Fruit fly (Drosophila melanogaster): ENCODE results near the gene sas.

The sas gene

DNA sequence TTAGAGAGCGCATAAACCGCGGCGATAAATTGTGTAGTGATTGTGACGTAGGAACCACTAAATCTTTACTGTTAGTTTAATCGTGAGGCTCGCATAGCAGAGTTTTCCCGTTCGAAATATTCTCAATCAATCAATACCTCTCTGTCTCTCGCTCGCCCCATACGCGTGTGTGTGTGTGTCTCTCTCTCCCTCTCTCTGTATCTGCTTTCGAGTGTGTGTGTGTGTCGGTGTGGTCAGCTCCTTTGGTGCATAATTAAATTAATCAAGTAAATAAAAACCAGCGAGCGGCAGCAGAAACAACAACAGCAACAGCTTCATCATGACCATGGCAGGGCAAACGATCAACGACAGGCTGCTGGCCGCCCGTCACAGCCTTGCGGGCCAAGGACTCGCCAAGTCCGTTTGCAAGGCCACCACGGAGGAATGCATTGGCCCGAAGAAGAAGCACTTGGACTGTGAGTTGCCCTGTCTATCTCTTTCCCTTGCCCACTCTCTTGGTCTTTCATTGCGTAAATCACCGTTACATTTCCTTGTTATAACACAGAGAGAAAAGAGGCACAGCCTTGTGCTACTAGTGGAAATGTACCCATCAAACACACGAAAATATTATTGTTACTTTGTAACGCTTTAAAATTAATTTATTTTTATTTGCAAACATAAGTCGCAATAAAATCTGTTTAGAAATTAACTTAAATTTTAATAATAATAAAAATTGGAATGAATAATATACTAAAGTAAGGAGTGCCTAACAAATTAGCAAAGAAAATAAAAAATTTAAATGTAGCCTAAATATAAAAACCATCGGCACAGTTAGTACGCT, 24.7 kb downstream of the sas start (continued):
- TF ChIP-seq Ets96B (tag; optimal IDR thresholded peaks at IDR 0.05) = peak; percentile 16
- TF ChIP-seq CG8632 (GFP tag; optimal IDR thresholded peaks at IDR 0.05) = peak; percentile 15
- TF ChIP-seq CG3032 (tag; optimal IDR thresholded peaks at IDR 0.05) = peak; percentile 25
- TF ChIP-seq CG11902 (GFP tag; optimal IDR thresholded peaks at IDR 0.05) = no peak
- no peak for TF ChIP-seq fd59A (GFP tag; optimal IDR thresholded peaks at IDR 0.05)
- peak; percentile 43 for TF ChIP-seq CG10631 (GFP tag; optimal IDR thresholded peaks at IDR 0.05)
- TF ChIP-seq Gug (GFP tag; IDR thresholded peaks at IDR 0.05) = no peak
- TF ChIP-seq Ets21C (GFP tag; optimal IDR thresholded peaks at IDR 0.05) = peak; percentile 0
- no peak for TF ChIP-seq CG8119 (GFP tag; IDR thresholded peaks at IDR 0.05)
- peak; percentile 27 for TF ChIP-seq CG6792 (GFP tag; optimal IDR thresholded peaks at IDR 0.05)
- no peak for TF ChIP-seq achi (GFP tag; optimal IDR thresholded peaks at IDR 0.05)
- no peak for TF ChIP-seq CG32006 (GFP tag; optimal IDR thresholded peaks at IDR 0.05)
- no peak for TF ChIP-seq CG11294 (GFP tag; IDR thresholded peaks at IDR 0.05)
- TF ChIP-seq Eip78C (GFP tag) = peak; percentile 77
- TF ChIP-seq Blimp-1 (GFP tag; optimal IDR thresholded peaks at IDR 0.05) = no peak
- TF ChIP-seq CG1621 (tag; optimal IDR thresholded peaks at IDR 0.05) = no peak

dm6 chr3R:7187989-7188388, 25.4 kb downstream of the sas start:
- TF ChIP-seq vri (GFP tag; optimal IDR thresholded peaks at IDR 0.05) = peak; percentile 88
- no peak for TF ChIP-seq acj6 (GFP tag; optimal IDR thresholded peaks at IDR 0.05)

- TF ChIP-seq svp (GFP tag) (peak; percentile 67), Gug (GFP tag; IDR thresholded peaks at IDR 0.05) (no peak), topi (GFP tag; optimal IDR thresholded peaks at IDR 0.05) (peak; percentile 6)
Measured at dm6 chr3R:7188697-7189096, 26.1 kb downstream of the sas start.

DNA sequence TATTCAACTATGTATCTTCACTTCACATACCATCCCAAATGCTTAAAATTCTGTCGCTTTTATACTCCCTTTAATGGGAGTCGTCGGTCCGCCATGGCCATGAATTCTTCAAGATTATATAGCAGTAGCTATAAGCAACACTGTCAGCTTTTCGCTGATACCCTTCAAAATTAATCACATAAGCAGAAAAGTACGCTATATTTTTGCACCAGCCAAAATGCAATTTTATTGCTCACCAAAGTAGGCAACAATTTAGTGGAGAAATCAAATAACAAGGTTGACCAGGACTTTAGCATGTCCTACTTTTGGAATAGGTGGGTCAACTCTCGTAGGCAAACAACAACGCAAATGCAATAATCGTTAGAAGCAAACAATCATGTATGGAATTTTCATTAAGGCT, 37.2 kb downstream of the sas start:
- no peak for TF ChIP-seq Sox15 (GFP tag; optimal IDR thresholded peaks at IDR 0.05)
- TF ChIP-seq Met (GFP tag; optimal IDR thresholded peaks at IDR 0.05) = no peak
- TF ChIP-seq vri (GFP tag; optimal IDR thresholded peaks at IDR 0.05) = no peak
- no peak for TF ChIP-seq CG8319 (GFP tag; optimal IDR thresholded peaks at IDR 0.05)
- TF ChIP-seq CG6163 (GFP tag; IDR thresholded peaks at IDR 0.05) = no peak
- TF ChIP-seq CG3032 (tag; optimal IDR thresholded peaks at IDR 0.05) = no peak
- TF ChIP-seq pdm3 (GFP tag; optimal IDR thresholded peaks at IDR 0.05) = no peak
- no peak for TF ChIP-seq spab (GFP tag; optimal IDR thresholded peaks at IDR 0.05)
- no peak for TF ChIP-seq CG10669 (GFP tag; optimal IDR thresholded peaks at IDR 0.05)
- no peak for TF ChIP-seq CG32006 (GFP tag; optimal IDR thresholded peaks at IDR 0.05)

dm6 chr3R:7200670-7201069, 38.1 kb downstream of the sas start, which contains the start of gene CG14609:
TSS of gene CG14609 (plus strand) at chr3R:7200970.
- no peak for TF ChIP-seq CG8319 (GFP tag; optimal IDR thresholded peaks at IDR 0.05)
- TF ChIP-seq CG15336 (GFP tag; IDR thresholded peaks at IDR 0.05) = no peak
- TF ChIP-seq CG11902 (GFP tag; optimal IDR thresholded peaks at IDR 0.05) = no peak
- no peak for TF ChIP-seq CG7368 (GFP tag; optimal IDR thresholded peaks at IDR 0.05)
- TF ChIP-seq CG11762 (GFP tag; optimal IDR thresholded peaks at IDR 0.05; ENCODE audit: insufficient read depth) = no peak
- no peak for TF ChIP-seq topi (GFP tag; optimal IDR thresholded peaks at IDR 0.05)
- no peak for TF ChIP-seq CG6792 (GFP tag; optimal IDR thresholded peaks at IDR 0.05)
- no peak for TF ChIP-seq Hr39 (GFP tag; optimal IDR thresholded peaks at IDR 0.05)
- no peak for TF ChIP-seq spab (GFP tag; optimal IDR thresholded peaks at IDR 0.05)
- no peak for TF ChIP-seq Hr4 (GFP tag; optimal IDR thresholded peaks at IDR 0.05)
- no peak for TF ChIP-seq CG8632 (GFP tag; optimal IDR thresholded peaks at IDR 0.05)
- TF ChIP-seq lz (GFP tag; optimal IDR thresholded peaks at IDR 0.05) = no peak
- no peak for TF ChIP-seq net (GFP tag; optimal IDR thresholded peaks at IDR 0.05)
- TF ChIP-seq fd85E (GFP tag; optimal IDR thresholded peaks at IDR 0.05) = no peak
- TF ChIP-seq CG1621 (tag; optimal IDR thresholded peaks at IDR 0.05) = no peak
- TF ChIP-seq CG6808 (GFP tag; optimal IDR thresholded peaks at IDR 0.05) = no peak
- no peak for TF ChIP-seq Lpt (GFP tag; optimal IDR thresholded peaks at IDR 0.05)
- no peak for TF ChIP-seq Eip78C (GFP tag)
- no peak for TF ChIP-seq CG31627 (GFP tag; optimal IDR thresholded peaks at IDR 0.05)
